Worm (Caenorhabditis elegans) whole organism, late embryonic: Measurements from ENCODE around the gene cyp-33D1.

Experiments
- F13H6.1 ChIP-seq: sonication (generic microtip); optimal IDR thresholded peaks from 2 replicates; lab custom pipeline; 2016; ENCODE audit warnings: missing genetic modification characterization, missing compliant biosample characterization
- K02D7.2 ChIP-seq: sonication (generic microtip); optimal IDR thresholded peaks from 2 replicates; lab custom pipeline; 2017; ENCODE audit warnings: mild to moderate bottlenecking, missing genetic modification characterization, missing compliant biosample characterization
- Y22D7AL.16 ChIP-seq: sonication (generic microtip); optimal IDR thresholded peaks from 2 replicates; lab custom pipeline; 2016; ENCODE audit warnings: missing genetic modification characterization, missing compliant biosample characterization
- ahr-1 ChIP-seq: sonication (generic microtip); optimal IDR thresholded peaks from 2 replicates; lab custom pipeline; 2016; ENCODE audit warnings: missing genetic modification characterization, missing compliant biosample characterization
- ceh-14 ChIP-seq: sonication (generic microtip); optimal IDR thresholded peaks from 2 replicates; lab custom pipeline; 2016; ENCODE audit warnings: missing genotype, missing genetic modification characterization, missing compliant biosample characterization
- ceh-19 ChIP-seq: fragments of 200-800 bp; sonication (Bioruptor generic); optimal IDR thresholded peaks from 2 replicates; lab custom pipeline; 2018; ENCODE audit warnings: mild to moderate bottlenecking, missing genetic modification characterization, missing compliant biosample characterization
- ceh-30 ChIP-seq: fragments of 150-350 bp; optimal IDR thresholded peaks from 2 replicates; lab custom pipeline; 2014; ENCODE audit warnings: missing biosample characterization, missing genetic modification characterization
- ceh-31 ChIP-seq: sonication (generic microtip); optimal IDR thresholded peaks from 2 replicates; lab custom pipeline; 2016; ENCODE audit warnings: missing genetic modification characterization, missing compliant biosample characterization
- ceh-45 ChIP-seq: fragments of 200-800 bp; sonication (Bioruptor generic); IDR thresholded peaks from 2 replicates; pipeline ENCODE4 v1.3.6; 2022; ENCODE audit warnings: missing genetic modification reagents, missing genetic modification characterization, missing compliant biosample characterization
- ceh-48 ChIP-seq: sonication (generic microtip); optimal IDR thresholded peaks from 2 replicates; lab custom pipeline; 2016; ENCODE audit warnings: missing genetic modification characterization, inconsistent platforms, missing compliant biosample characterization
- ceh-9 ChIP-seq: sonication (generic microtip); optimal IDR thresholded peaks from 2 replicates; lab custom pipeline; 2016; ENCODE audit warnings: mild to moderate bottlenecking, missing genetic modification characterization, inconsistent platforms, missing compliant biosample characterization
- che-1 ChIP-seq: sonication (generic microtip); optimal IDR thresholded peaks from 2 replicates; lab custom pipeline; 2016; ENCODE audit warnings: mild to moderate bottlenecking, missing genetic modification characterization, missing compliant biosample characterization
- elt-2 ChIP-seq: sonication (generic microtip); optimal IDR thresholded peaks from 2 replicates; lab custom pipeline; 2016; ENCODE audit warnings: missing genetic modification reagents, missing genetic modification characterization, missing compliant biosample characterization
- elt-4 ChIP-seq: sonication (generic microtip); optimal IDR thresholded peaks from 2 replicates; lab custom pipeline; 2016; ENCODE audit warnings: missing genetic modification characterization, missing compliant biosample characterization
- ets-4 ChIP-seq: sonication (generic microtip); optimal IDR thresholded peaks from 2 replicates; lab custom pipeline; 2016; ENCODE audit warnings: missing genetic modification characterization, missing compliant biosample characterization
- eyg-1 ChIP-seq: sonication (generic microtip); optimal IDR thresholded peaks from 2 replicates; lab custom pipeline; 2016; ENCODE audit warnings: missing genotype, missing genetic modification characterization, missing compliant biosample characterization
- fkh-10 ChIP-seq: fragments of 150-350 bp; optimal IDR thresholded peaks from 2 replicates; lab custom pipeline; 2014; ENCODE audit warnings: missing biosample characterization, missing genetic modification reagents, missing genetic modification characterization
- hlh-6 ChIP-seq: sonication (generic microtip); optimal IDR thresholded peaks from 2 replicates; lab custom pipeline; 2016; ENCODE audit warnings: missing genotype, missing genetic modification characterization, missing compliant biosample characterization
- hlh-8 ChIP-seq: sonication (generic microtip); optimal IDR thresholded peaks from 2 replicates; lab custom pipeline; 2016; ENCODE audit warnings: missing genotype, missing genetic modification characterization, missing compliant biosample characterization
- lim-6 ChIP-seq: sonication (generic microtip); optimal IDR thresholded peaks from 2 replicates; lab custom pipeline; 2016; ENCODE audit warnings: missing genetic modification characterization, missing compliant biosample characterization
- lin-11 ChIP-seq: fragments of 200-800 bp; sonication (Bioruptor generic); optimal IDR thresholded peaks from 2 replicates; lab custom pipeline; 2018; ENCODE audit warnings: mild to moderate bottlenecking, missing genetic modification characterization, missing compliant biosample characterization
- mec-3 ChIP-seq: sonication (generic microtip); optimal IDR thresholded peaks from 2 replicates; lab custom pipeline; 2016; ENCODE audit warnings: borderline replicate concordance, missing genetic modification characterization, missing compliant biosample characterization
- nfya-1 ChIP-seq: sonication (generic microtip); optimal IDR thresholded peaks from 2 replicates; lab custom pipeline; 2017; ENCODE audit warnings: missing genetic modification characterization, mild to moderate bottlenecking, missing compliant biosample characterization, antibody characterized with exemption, moderate library complexity
- nhr-11 ChIP-seq: fragments of 150-350 bp; optimal IDR thresholded peaks from 2 replicates; lab custom pipeline; 2014; ENCODE audit warnings: missing biosample characterization, missing genetic modification characterization
- nhr-232 ChIP-seq: sonication (generic microtip); optimal IDR thresholded peaks from 2 replicates; lab custom pipeline; 2016; ENCODE audit warnings: missing genetic modification characterization, missing compliant biosample characterization
- odd-2 ChIP-seq: sonication (generic microtip); optimal IDR thresholded peaks from 2 replicates; lab custom pipeline; 2017; ENCODE audit warnings: antibody characterized with exemption, mild to moderate bottlenecking, missing genetic modification characterization, missing compliant biosample characterization
- pag-3 ChIP-seq: sonication (generic microtip); optimal IDR thresholded peaks from 2 replicates; lab custom pipeline; 2016; ENCODE audit warnings: missing compliant biosample characterization, missing genetic modification characterization, borderline replicate concordance
- rnt-1 ChIP-seq: sonication (generic microtip); optimal IDR thresholded peaks from 2 replicates; lab custom pipeline; 2016; ENCODE audit warnings: missing genetic modification characterization, missing compliant biosample characterization
- sdc-2 ChIP-seq: sonication (generic microtip); optimal IDR thresholded peaks from 2 replicates; lab custom pipeline; 2016; ENCODE audit warnings: missing genotype, missing genetic modification characterization, missing compliant biosample characterization
- sox-4 ChIP-seq: sonication (generic microtip); optimal IDR thresholded peaks from 2 replicates; lab custom pipeline; 2017; ENCODE audit warnings: mild to moderate bottlenecking, missing genetic modification characterization, inconsistent platforms, missing compliant biosample characterization
- syd-9 ChIP-seq: sonication (generic microtip); optimal IDR thresholded peaks from 2 replicates; lab custom pipeline; 2016; ENCODE audit warnings: mild to moderate bottlenecking, missing genetic modification characterization, moderate library complexity, missing compliant biosample characterization
- tbx-2 ChIP-seq: sonication (generic microtip); optimal IDR thresholded peaks from 2 replicates; lab custom pipeline; 2016; ENCODE audit warnings: missing genetic modification characterization, missing compliant biosample characterization
- tbx-7 ChIP-seq: sonication (generic microtip); optimal IDR thresholded peaks from 2 replicates; lab custom pipeline; 2016; ENCODE audit warnings: missing genotype, missing genetic modification characterization, missing compliant biosample characterization
- unc-3 ChIP-seq, 2 experiments: fragments of 200-800 bp in 1 of 2; sonication (Bioruptor generic) in 1 of 2; sonication (generic microtip) in 1 of 2; conservative IDR thresholded peaks in 1 of 2; optimal IDR thresholded peaks in 1 of 2; 2 replicates each; pipeline versions ENCODE4 v1.3.6 to Lab custom; 2016 to 2022; ENCODE audit warnings: missing compliant biosample characterization in 2 of 2, missing genetic modification characterization in 2 of 2, missing genetic modification reagents in 1 of 2
- unc-42 ChIP-seq: sonication (generic microtip); optimal IDR thresholded peaks from 2 replicates; lab custom pipeline; 2016; ENCODE audit warnings: missing genotype, missing genetic modification characterization, missing compliant biosample characterization
- unc-55 ChIP-seq: sonication (generic microtip); optimal IDR thresholded peaks from 2 replicates; lab custom pipeline; 2017; ENCODE audit warnings: missing biosample characterization, missing genetic modification reagents, missing genetic modification characterization
- unc-86 ChIP-seq: sonication (generic microtip); optimal IDR thresholded peaks from 2 replicates; lab custom pipeline; 2016; ENCODE audit warnings: missing genetic modification characterization, missing compliant biosample characterization
- ztf-16 ChIP-seq: sonication (generic microtip); optimal IDR thresholded peaks from 2 replicates; lab custom pipeline; 2017; ENCODE audit warnings: missing genetic modification characterization, missing compliant biosample characterization

Gene cyp-33D1

ce11 chrV:16165936-16166335 lies 9.7 kb downstream of the cyp-33D1 start, which contains the start of gene str-108:
Gene str-108, plus strand, starts transcription at chrV:16166236.
- TF ChIP-seq mec-3 (tag; lab: Kevin White, UChicago) (no peak), ztf-16 (tag; lab: Kevin White, UChicago) (no peak), lim-6 (no peak), F13H6.1 (tag; lab: Kevin White, UChicago) (no peak), ceh-14 (tag; lab: Kevin White, UChicago) (no peak), sdc-2 (tag; lab: Kevin White, UChicago) (no peak), ceh-30 (tag; lab: Kevin White, UChicago) (no peak), K02D7.2 (tag; lab: Kevin White, UChicago) (no peak), che-1 (tag; lab: Kevin White, UChicago) (no peak), elt-2 (tag; lab: Kevin White, UChicago) (no peak), pag-3 (tag; lab: Kevin White, UChicago) (no peak), sox-4 (no peak), ahr-1 (tag; lab: Kevin White, UChicago) (no peak), nhr-232 (tag; lab: Kevin White, UChicago) (no peak), hlh-6 (tag; lab: Kevin White, UChicago) (no peak), unc-3 (GFP tag; conservative IDR thresholded peaks at IDR 0.05; lab: Robert Waterston, UW) (no peak), unc-3 (tag; optimal IDR thresholded peaks at IDR 0.05; lab: Kevin White, UChicago) (no peak), ceh-19 (GFP tag; lab: Kevin White, UChicago) (no peak), ceh-48 (no peak), rnt-1 (tag; lab: Kevin White, UChicago) (no peak)

ce11 chrV:16163719-16164118 lies 11.9 kb downstream of the cyp-33D1 start, which contains the start of gene F10A3.12:
Gene F10A3.12, plus strand, starts transcription at chrV:16164019.
- TF ChIP-seq nfya-1 = no peak
- TF ChIP-seq tbx-7 (tag; lab: Kevin White, UChicago) = no peak
- no peak for TF ChIP-seq lin-11
- TF ChIP-seq unc-86 (tag; lab: Kevin White, UChicago) = no peak
- no peak for TF ChIP-seq rnt-1 (tag; lab: Kevin White, UChicago)
- no peak for TF ChIP-seq fkh-10 (GFP tag; lab: Kevin White, UChicago)
- no peak for TF ChIP-seq elt-2 (tag; lab: Kevin White, UChicago)
- no peak for TF ChIP-seq Y22D7AL.16 (tag; lab: Kevin White, UChicago)
- no peak for TF ChIP-seq tbx-2 (tag; lab: Kevin White, UChicago)
- TF ChIP-seq pag-3 (tag; lab: Kevin White, UChicago) = no peak
- TF ChIP-seq, all 69 proteins: peak for 0

- TF ChIP-seq unc-42 (tag; lab: Kevin White, UChicago) = no peak
- no peak for TF ChIP-seq elt-4 (tag; lab: Kevin White, UChicago)
- TF ChIP-seq ceh-48 = no peak
- TF ChIP-seq ceh-31 = no peak
- TF ChIP-seq nhr-232 (tag; lab: Kevin White, UChicago) = no peak
- no peak for TF ChIP-seq ets-4
- no peak for TF ChIP-seq ceh-9 (tag; lab: Kevin White, UChicago)
- TF ChIP-seq eyg-1 (tag; lab: Kevin White, UChicago) = no peak
- TF ChIP-seq unc-3 (GFP tag; conservative IDR thresholded peaks at IDR 0.05; lab: Robert Waterston, UW) = no peak
- no peak for TF ChIP-seq unc-3 (tag; optimal IDR thresholded peaks at IDR 0.05; lab: Kevin White, UChicago)
- TF ChIP-seq odd-2 (tag; lab: Kevin White, UChicago) = no peak
- TF ChIP-seq hlh-8 = no peak
- no peak for TF ChIP-seq nhr-11 (tag; lab: Kevin White, UChicago)
- no peak for TF ChIP-seq mec-3 (tag; lab: Kevin White, UChicago)
- TF ChIP-seq ceh-45 (GFP tag; lab: Robert Waterston, UW) = no peak
- no peak for TF ChIP-seq syd-9 (tag; lab: Kevin White, UChicago)
- TF ChIP-seq unc-55 = no peak
Observed at ce11 chrV:16162124-16162735, 13.4 kb downstream of the cyp-33D1 start, which contains the start of the genes str-109 and F10A3.11. Gene str-109, minus strand, starts transcription at chrV:16162224. Gene F10A3.11, plus strand, starts transcription at chrV:16162685.
